Fruit fly (Drosophila melanogaster) whole organism, wandering third instar larva: Measurements from ENCODE around the gene Egfrap.
A peak's percentile ranks its signal among the peaks of the same experiment; 100 is the strongest.

Experiments used
- Abd-B ChIP-seq: fragments of >200 bp; optimal IDR thresholded peaks from 2 replicates; lab custom pipeline; 2017; ENCODE audit warnings: missing biosample characterization, missing genetic modification characterization
- CG9705 ChIP-seq: fragments of 200-800 bp; sonication (Bioruptor generic); optimal IDR thresholded peaks from 2 replicates; lab custom pipeline; 2018; ENCODE audit warnings: missing biosample characterization, mild to moderate bottlenecking, missing genetic modification characterization
- CrebA ChIP-seq: fragments of 200-800 bp; sonication (Bioruptor generic); optimal IDR thresholded peaks from 2 replicates; lab custom pipeline; 2016; ENCODE audit warnings: missing biosample characterization, mild to moderate bottlenecking, missing genetic modification characterization, borderline replicate concordance
- Dfd ChIP-seq: fragments of >200 bp; optimal IDR thresholded peaks from 2 replicates; lab custom pipeline; 2017; ENCODE audit warnings: missing biosample characterization, missing genetic modification characterization
- Dif ChIP-seq: fragments of 200-275, 200-300 bp; sonication (Bioruptor generic); optimal IDR thresholded peaks from 2 replicates; lab custom pipeline; 2018; ENCODE audit warnings: missing biosample characterization, missing genetic modification characterization; ENCODE audit not compliant: partially characterized antibody
- GATAd ChIP-seq: sonication (Bioruptor generic); optimal IDR thresholded peaks from 2 replicates; lab custom pipeline; 2016; ENCODE audit warnings: missing biosample characterization, missing genetic modification characterization
- HLH106 ChIP-seq: fragments of 200-800 bp; optimal IDR thresholded peaks from 3 replicates; lab custom pipeline; 2019; ENCODE audit warnings: missing biosample characterization, mild to moderate bottlenecking, missing genetic modification characterization, moderate library complexity
- Hnf4 ChIP-seq: fragments of 200-800 bp; sonication (Bioruptor generic); optimal IDR thresholded peaks from 2 replicates; lab custom pipeline; 2016; ENCODE audit warnings: missing biosample characterization, mild to moderate bottlenecking, missing genetic modification characterization
- Hr78 ChIP-seq: fragments of >200 bp; optimal IDR thresholded peaks from 2 replicates; lab custom pipeline; 2017; ENCODE audit warnings: missing biosample characterization, missing genetic modification characterization
- Hr83 ChIP-seq: fragments of 200-300 bp; sonication (Bioruptor generic); optimal IDR thresholded peaks from 2 replicates; lab custom pipeline; 2016; ENCODE audit warnings: missing biosample characterization, mild to moderate bottlenecking, missing genetic modification characterization, moderate library complexity; ENCODE audit not compliant: poor library complexity, severe bottlenecking
- Jra ChIP-seq: sonication (Bioruptor generic); optimal IDR thresholded peaks from 2 replicates; lab custom pipeline; 2016; ENCODE audit warnings: missing biosample characterization, missing genetic modification characterization
- Mio ChIP-seq: sonication (Bioruptor generic); optimal IDR thresholded peaks from 2 replicates; lab custom pipeline; 2016; ENCODE audit warnings: missing biosample characterization, missing genetic modification characterization
- Myc ChIP-seq: fragments of >200 bp; optimal IDR thresholded peaks from 2 replicates; lab custom pipeline; 2017
- OdsH ChIP-seq: fragments of 200-800 bp; sonication (Bioruptor generic); optimal IDR thresholded peaks from 2 replicates; lab custom pipeline; 2016; ENCODE audit warnings: missing biosample characterization, mild to moderate bottlenecking, missing genetic modification characterization
- Rel ChIP-seq, 2 experiments: fragments of 200-800 bp; sonication (Bioruptor generic) in 1 of 2; optimal IDR thresholded peaks; 2 replicates in 1 of 2; 3 replicates in 1 of 2; lab custom pipeline; 2016 to 2019; ENCODE audit warnings: mild to moderate bottlenecking in 2 of 2, missing biosample characterization in 2 of 2, missing genetic modification characterization in 2 of 2, moderate library complexity in 1 of 2
- Sp1 ChIP-seq: fragments of 200-800 bp; sonication (Bioruptor generic); optimal IDR thresholded peaks from 3 replicates; lab custom pipeline; 2019; ENCODE audit warnings: missing biosample characterization, mild to moderate bottlenecking, missing genetic modification characterization, moderate library complexity
- Vsx2 ChIP-seq: fragments of 200-300, 225-300 bp; sonication (Bioruptor generic); optimal IDR thresholded peaks from 2 replicates; lab custom pipeline; 2018; ENCODE audit warnings: missing biosample characterization, missing genetic modification characterization; ENCODE audit not compliant: partially characterized antibody
- br ChIP-seq: fragments of 200-800 bp; sonication (Bioruptor generic); optimal IDR thresholded peaks from 2 replicates; lab custom pipeline; 2016; ENCODE audit warnings: missing biosample characterization, missing genetic modification characterization
- dl ChIP-seq, 2 experiments: fragments of 175-275, 200-275 bp in 1 of 2; fragments of 200-275 bp in 1 of 2; sonication (Bioruptor generic); optimal IDR thresholded peaks; lab custom pipeline; 2018; ENCODE audit warnings: mild to moderate bottlenecking in 2 of 2, missing biosample characterization in 2 of 2, missing genetic modification characterization in 2 of 2, moderate library complexity in 2 of 2; ENCODE audit not compliant: partially characterized antibody in 2 of 2, insufficient read depth in 1 of 2
- dmrt93B ChIP-seq: fragments of 200-800 bp; sonication (Bioruptor generic); optimal IDR thresholded peaks from 2 replicates; lab custom pipeline; 2018; ENCODE audit warnings: missing biosample characterization, mild to moderate bottlenecking, missing genetic modification characterization
- dsf ChIP-seq: sonication (Bioruptor generic); optimal IDR thresholded peaks from 2 replicates; lab custom pipeline; 2016; ENCODE audit warnings: missing biosample characterization, missing genetic modification characterization, borderline replicate concordance
- ey ChIP-seq: fragments of 200-800 bp; sonication (Bioruptor generic); optimal IDR thresholded peaks from 2 replicates; lab custom pipeline; 2016; ENCODE audit warnings: missing biosample characterization, missing genetic modification characterization
- foxo ChIP-seq, 2 experiments: fragments of 200-800 bp; sonication (Bioruptor generic); optimal IDR thresholded peaks; 2 replicates in 1 of 2; 3 replicates in 1 of 2; lab custom pipeline; 2016 to 2017; ENCODE audit warnings: missing biosample characterization in 2 of 2, missing genetic modification characterization in 2 of 2
- fru ChIP-seq: fragments of 200-800 bp; sonication (Bioruptor generic); optimal IDR thresholded peaks from 3 replicates; lab custom pipeline; 2016; ENCODE audit warnings: missing biosample characterization, mild to moderate bottlenecking, missing genetic modification characterization
- h ChIP-seq: fragments of 200-800 bp; sonication (Bioruptor generic); optimal IDR thresholded peaks from 3 replicates; lab custom pipeline; 2016; ENCODE audit warnings: missing biosample characterization, mild to moderate bottlenecking, missing genetic modification characterization
- jim ChIP-seq: fragments of 175-275, 200-325 bp; sonication (Bioruptor generic); optimal IDR thresholded peaks from 2 replicates; lab custom pipeline; 2016; ENCODE audit warnings: missing biosample characterization, mild to moderate bottlenecking, missing genetic modification characterization
- lola ChIP-seq: fragments of >200 bp; optimal IDR thresholded peaks from 2 replicates; lab custom pipeline; 2017; ENCODE audit warnings: missing biosample characterization, missing genetic modification characterization
- pan ChIP-seq: fragments of >200 bp; optimal IDR thresholded peaks from 2 replicates; lab custom pipeline; 2017
- psq ChIP-seq: fragments of 200-800 bp; sonication (Bioruptor generic); optimal IDR thresholded peaks from 3 replicates; lab custom pipeline; 2017; ENCODE audit warnings: missing biosample characterization, mild to moderate bottlenecking, missing genetic modification characterization, moderate library complexity
- rgr ChIP-seq: fragments of 200-800 bp; sonication (Bioruptor generic); optimal IDR thresholded peaks from 3 replicates; lab custom pipeline; 2016; ENCODE audit warnings: missing biosample characterization, mild to moderate bottlenecking, missing genetic modification characterization
- sage ChIP-seq: fragments of 200-800 bp; sonication (Bioruptor generic); optimal IDR thresholded peaks from 2 replicates; lab custom pipeline; 2016; ENCODE audit warnings: missing biosample characterization, mild to moderate bottlenecking, missing genetic modification characterization
- sv ChIP-seq: fragments of 200-800 bp; sonication (Bioruptor generic); optimal IDR thresholded peaks from 3 replicates; lab custom pipeline; 2016; ENCODE audit warnings: missing biosample characterization, missing genetic modification characterization
- tai ChIP-seq: sonication (Bioruptor generic); optimal IDR thresholded peaks from 2 replicates; lab custom pipeline; 2016; ENCODE audit warnings: missing biosample characterization, missing genetic modification characterization
- usp ChIP-seq: fragments of >200 bp; optimal IDR thresholded peaks from 2 replicates; lab custom pipeline; 2017; ENCODE audit warnings: missing biosample characterization, missing genetic modification characterization
- woc ChIP-seq: sonication (Bioruptor generic); optimal IDR thresholded peaks from 2 replicates; lab custom pipeline; 2016; ENCODE audit warnings: missing biosample characterization, mild to moderate bottlenecking, missing genetic modification characterization

Egfrap gene

DNA sequence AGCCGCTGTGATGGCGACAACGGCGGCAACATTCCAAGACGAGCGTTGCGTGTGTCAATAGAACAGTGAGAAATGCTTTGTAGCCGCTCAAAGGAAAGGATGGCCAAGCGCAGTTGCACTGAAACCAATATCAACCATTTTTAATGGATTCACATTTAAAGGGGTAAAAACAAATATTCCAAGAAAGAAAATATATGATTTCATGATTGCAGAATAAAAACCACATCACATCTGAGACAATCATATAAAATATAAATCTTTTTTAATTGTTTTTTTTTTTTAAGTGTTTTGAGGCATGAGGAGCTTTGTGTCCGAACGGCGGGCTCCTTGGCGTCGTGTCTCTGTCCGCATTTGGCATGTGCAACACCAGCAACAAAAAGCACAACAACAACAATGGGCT, 9.4 kb downstream of the Egfrap start:
- TF ChIP-seq foxo (GFP tag; optimal IDR thresholded peaks at IDR 0.05; lab: Kevin White, UChicago) (peak in 1 of 2 experiments; percentile 1), Rel (GFP tag; optimal IDR thresholded peaks at IDR 0.05; lab: Kevin White, UChicago) (no peak), Rel (tag; optimal IDR thresholded peaks at IDR 0.05; lab: Kevin White, UChicago) (no peak), dl (GFP tag; optimal IDR thresholded peaks at IDR 0.05; lab: Kevin White, UChicago; ENCODE audit: insufficient read depth in 1 of 2, partially characterized antibody in 2 of 2) (no peak), sage (GFP tag; lab: Kevin White, UChicago) (no peak), Dif (GFP tag; lab: Kevin White, UChicago) (no peak), sv (GFP tag; lab: Kevin White, UChicago) (no peak), dmrt93B (no peak), OdsH (GFP tag; lab: Kevin White, UChicago) (no peak), br (peak; percentile 19), Vsx2 (GFP tag; lab: Kevin White, UChicago) (no peak)

- TF ChIP-seq CrebA (GFP tag; lab: Kevin White, UChicago) (no peak), Myc (lab: Kevin White, UChicago) (no peak), Abd-B (GFP tag; lab: Kevin White, UChicago) (no peak)
- TF ChIP-seq, all 38 proteins: peak for 0
These were observed 10.0 kb downstream of the Egfrap start for dm6 chr3L:5940431-5940830.

dm6 chr3L:5932363-5932914, 18.0 kb downstream of the Egfrap start, which contains the start of gene Rcc1:
Rcc1 (minus strand) TSS chr3L:5932773.
- TF ChIP-seq jim (GFP tag; lab: Kevin White, UChicago) (no peak), Myc (lab: Kevin White, UChicago) (peak; percentile 98), Mio (GFP tag; lab: Kevin White, UChicago) (no peak), HLH106 (tag; lab: Kevin White, UChicago) (peak; percentile 3), foxo (GFP tag; optimal IDR thresholded peaks at IDR 0.05; lab: Kevin White, UChicago) (peak in 1 of 2 experiments; percentile 2)

- TF ChIP-seq CrebA (GFP tag; lab: Kevin White, UChicago), result no peak
- TF ChIP-seq Dif (GFP tag; lab: Kevin White, UChicago), result no peak
- no peak for TF ChIP-seq jim (GFP tag; lab: Kevin White, UChicago)
These were observed 22.9 kb downstream of the Egfrap start for dm6 chr3L:5927536-5927935.

- no peak for TF ChIP-seq Hr83
- no peak for TF ChIP-seq dsf
- TF ChIP-seq fru (GFP tag; lab: Kevin White, UChicago), result no peak
- TF ChIP-seq Hnf4 (GFP tag; lab: Kevin White, UChicago), result no peak
- TF ChIP-seq usp (GFP tag; lab: Kevin White, UChicago), result no peak
- TF ChIP-seq CrebA (GFP tag; lab: Kevin White, UChicago), result no peak
- TF ChIP-seq CG9705 (GFP tag; lab: Kevin White, UChicago), result no peak
- peak; percentile 19 for TF ChIP-seq OdsH (GFP tag; lab: Kevin White, UChicago)
- TF ChIP-seq Myc (lab: Kevin White, UChicago), result no peak
- TF ChIP-seq dmrt93B, result no peak
- TF ChIP-seq Hr78 (GFP tag; lab: Kevin White, UChicago), result no peak
- peak; percentile 34 for TF ChIP-seq Sp1
- TF ChIP-seq sage (GFP tag; lab: Kevin White, UChicago), result no peak
- no peak for TF ChIP-seq br
- TF ChIP-seq jim (GFP tag; lab: Kevin White, UChicago), result no peak
- no peak for TF ChIP-seq Vsx2 (GFP tag; lab: Kevin White, UChicago)
- TF ChIP-seq Dfd (GFP tag; lab: Kevin White, UChicago), result no peak
- TF ChIP-seq foxo (GFP tag; optimal IDR thresholded peaks at IDR 0.05; lab: Kevin White, UChicago), result peak in 1 of 2 experiments; percentile 33
- TF ChIP-seq ey, result no peak
- TF ChIP-seq Rel (GFP tag; optimal IDR thresholded peaks at IDR 0.05; lab: Kevin White, UChicago), result no peak
- TF ChIP-seq Rel (tag; optimal IDR thresholded peaks at IDR 0.05; lab: Kevin White, UChicago), result peak; percentile 2
- TF ChIP-seq lola, result no peak
- TF ChIP-seq dl (GFP tag; optimal IDR thresholded peaks at IDR 0.05; lab: Kevin White, UChicago; ENCODE audit: insufficient read depth in 1 of 2, partially characterized antibody in 2 of 2), result peak; percentile 11 to 28
- TF ChIP-seq pan (lab: Kevin White, UChicago), result no peak
- TF ChIP-seq Jra, result no peak
- TF ChIP-seq h, result peak; percentile 31
- TF ChIP-seq rgr, result peak; percentile 18
- no peak for TF ChIP-seq GATAd (GFP tag; lab: Kevin White, UChicago)
- TF ChIP-seq psq (GFP tag; lab: Kevin White, UChicago), result no peak
- no peak for TF ChIP-seq Mio (GFP tag; lab: Kevin White, UChicago)
- no peak for TF ChIP-seq woc (GFP tag; lab: Kevin White, UChicago)
- TF ChIP-seq tai (GFP tag; lab: Kevin White, UChicago), result no peak
- no peak for TF ChIP-seq HLH106 (tag; lab: Kevin White, UChicago)
These were observed 24.2 kb downstream of the Egfrap start for dm6 chr3L:5926015-5926988.
